Fruit fly (Drosophila melanogaster): ENCODE measurements around the gene CG33783.

Gene CG33783

dm6 chr3R:10108289-10108928 is 41.8 kb downstream of the CG33783 start (continued):
- TF ChIP-seq CG12769 (tag; optimal IDR thresholded peaks at IDR 0.05) = peak; percentile 4

dm6 chr3R:10109212-10109880 is 42.8 kb downstream of the CG33783 start:
- peak; percentile 73 for TF ChIP-seq Elba2 (GFP tag; optimal IDR thresholded peaks at IDR 0.05)
- TF ChIP-seq row (GFP tag; IDR thresholded peaks at IDR 0.05) = peak; percentile 54; the same call in 2 of the 3 replicates
- TF ChIP-seq CG13287 (GFP tag; IDR thresholded peaks at IDR 0.05; ENCODE audit: partially characterized antibody) = peak; percentile 60
- peak; percentile 45; the same call in 1 of the 2 replicates for TF ChIP-seq unc-4 (GFP tag; IDR thresholded peaks at IDR 0.05; ENCODE audit: partially characterized antibody)
- TF ChIP-seq CG13424 (tag; optimal IDR thresholded peaks at IDR 0.05) = peak; percentile 2
- no peak for TF ChIP-seq MESR4 (GFP tag; optimal IDR thresholded peaks at IDR 0.05)
- TF ChIP-seq CG1233 (GFP tag; optimal IDR thresholded peaks at IDR 0.05) = no peak
- no peak for TF ChIP-seq Atf-2 (GFP tag; optimal IDR thresholded peaks at IDR 0.05)
- peak; percentile 84 for TF ChIP-seq vvl (GFP tag; IDR thresholded peaks at IDR 0.05)
- no peak for TF ChIP-seq CG9817 (tag; optimal IDR thresholded peaks at IDR 0.05)
- no peak for TF ChIP-seq slbo (GFP tag; IDR thresholded peaks at IDR 0.05)
- TF ChIP-seq CG17385 (GFP tag; optimal IDR thresholded peaks at IDR 0.05) = peak; percentile 98
- TF ChIP-seq Trl (optimal IDR thresholded peaks at IDR 0.05) = peak; percentile 97 to 98
- TF ChIP-seq Trl (GFP tag; optimal IDR thresholded peaks at IDR 0.05) = peak; percentile 2
- peak; percentile 26 for TF ChIP-seq CG15479 (GFP tag; optimal IDR thresholded peaks at IDR 0.05)
- TF ChIP-seq CG17328 (GFP tag; IDR thresholded peaks at IDR 0.05) = no peak
- peak; percentile 60; the same call in 1 of the 2 replicates for TF ChIP-seq CG32532 (GFP tag; IDR thresholded peaks at IDR 0.05)
- peak; percentile 27; the same call in 1 of the 3 replicates for TF ChIP-seq CG34422 (GFP tag; IDR thresholded peaks at IDR 0.05)
- no peak for TF ChIP-seq odd (GFP tag; optimal IDR thresholded peaks at IDR 0.05)
- TF ChIP-seq gem (tag; optimal IDR thresholded peaks at IDR 0.05) = peak; percentile 6
- TF ChIP-seq Blimp-1 (GFP tag; optimal IDR thresholded peaks at IDR 0.05) = peak; percentile 71
- no peak for TF ChIP-seq CG9727 (GFP tag; optimal IDR thresholded peaks at IDR 0.05)
- TF ChIP-seq CG8478 (optimal IDR thresholded peaks at IDR 0.05) = peak; percentile 53
- TF ChIP-seq slou (GFP tag; optimal IDR thresholded peaks at IDR 0.05) = no peak
- TF ChIP-seq twi (tag; optimal IDR thresholded peaks at IDR 0.05) = no peak
- TF ChIP-seq CG2678 (tag; optimal IDR thresholded peaks at IDR 0.05) = peak; percentile 14
- no peak for TF ChIP-seq kay (GFP tag; optimal IDR thresholded peaks at IDR 0.05)
- no peak for TF ChIP-seq CG2889 (GFP tag; IDR thresholded peaks at IDR 0.05)
- no peak for TF ChIP-seq CG13123 (GFP tag; optimal IDR thresholded peaks at IDR 0.05)
- TF ChIP-seq CG8924 (tag; optimal IDR thresholded peaks at IDR 0.05) = no peak
- peak; percentile 89 for TF ChIP-seq sd (tag; optimal IDR thresholded peaks at IDR 0.05)
- TF ChIP-seq pros (GFP tag; optimal IDR thresholded peaks at IDR 0.05) = peak; percentile 46
- TF ChIP-seq CG8290 (GFP tag; optimal IDR thresholded peaks at IDR 0.05) = no peak
- TF ChIP-seq CG8290 (tag; optimal IDR thresholded peaks at IDR 0.05) = peak in 1 of 2 experiments; percentile 1
- TF ChIP-seq ash1 (GFP tag; optimal IDR thresholded peaks at IDR 0.05) = no peak
- TF ChIP-seq Ada2b (GFP tag; IDR thresholded peaks at IDR 0.05) = 0 out of 2 replicates have a peak, but pooled peaks have one; percentile 5
- no peak for TF ChIP-seq CG16779 (GFP tag; IDR thresholded peaks at IDR 0.05)
- no peak for TF ChIP-seq CG3407 (GFP tag; optimal IDR thresholded peaks at IDR 0.05)
- TF ChIP-seq CG14014 (GFP tag; IDR thresholded peaks at IDR 0.05) = 0 out of 2 replicates have a peak, but pooled peaks have one; percentile 20
- peak; percentile 1 for TF ChIP-seq YL-1 (GFP tag; optimal IDR thresholded peaks at IDR 0.05)
- TF ChIP-seq CG32772 (GFP tag; IDR thresholded peaks at IDR 0.05) = no peak
- peak; percentile 9 for TF ChIP-seq kni (GFP tag; optimal IDR thresholded peaks at IDR 0.05)
- TF ChIP-seq kah (GFP tag; optimal IDR thresholded peaks at IDR 0.05) = peak; percentile 45
- TF ChIP-seq HLHmδ (GFP tag; optimal IDR thresholded peaks at IDR 0.05) = peak; percentile 0
- TF ChIP-seq Adf1 (GFP tag; IDR thresholded peaks at IDR 0.05) = peak; percentile 100
- 0 out of 2 replicates have a peak, but pooled peaks have one; percentile 17 for TF ChIP-seq ara (GFP tag; IDR thresholded peaks at IDR 0.05)
